Worm (Caenorhabditis elegans) whole organism, early embryonic: ENCODE data around the gene srh-100.

Experiments
- B0310.2 ChIP-seq: sonication (generic microtip); optimal IDR thresholded peaks from 2 replicates; lab custom pipeline; 2016; ENCODE audit warnings: mild to moderate bottlenecking, missing genetic modification characterization, missing compliant biosample characterization
- F13C5.2 ChIP-seq: sonication (generic microtip); optimal IDR thresholded peaks from 2 replicates; lab custom pipeline; 2017; ENCODE audit warnings: mild to moderate bottlenecking, missing genetic modification characterization, inconsistent platforms, missing compliant biosample characterization
- aly-1 ChIP-seq: sonication (generic microtip); optimal IDR thresholded peaks from 2 replicates; lab custom pipeline; 2016; ENCODE audit warnings: missing genetic modification characterization, missing compliant biosample characterization
- ama-1 ChIP-seq: fragments of 150-350 bp; optimal IDR thresholded peaks from 2 replicates; lab custom pipeline; 2014
- ceh-13 ChIP-seq: fragments of 200-800 bp; sonication (Bioruptor generic); optimal IDR thresholded peaks from 2 replicates; lab custom pipeline; 2018; ENCODE audit warnings: mild to moderate bottlenecking, missing genetic modification characterization, missing compliant biosample characterization
- ceh-36 ChIP-seq: sonication (generic microtip); optimal IDR thresholded peaks from 2 replicates; lab custom pipeline; 2016; ENCODE audit warnings: missing genetic modification characterization, inconsistent platforms, missing compliant biosample characterization
- ets-7 ChIP-seq: sonication (generic microtip); optimal IDR thresholded peaks from 2 replicates; lab custom pipeline; 2016; ENCODE audit warnings: missing genotype, missing genetic modification characterization, missing compliant biosample characterization
- flt-1 ChIP-seq: fragments of 200-800 bp; sonication (Bioruptor generic); IDR thresholded peaks from 2 replicates; pipeline ENCODE4 v1.3.6; 2022; ENCODE audit warnings: missing genetic modification characterization, missing compliant biosample characterization
- hmbx-1 ChIP-seq: sonication (generic microtip); optimal IDR thresholded peaks from 2 replicates; lab custom pipeline; 2016; ENCODE audit warnings: mild to moderate bottlenecking, missing genetic modification characterization, missing compliant biosample characterization
- hmg-4 ChIP-seq: fragments of 200-800 bp; sonication (Bioruptor generic); optimal IDR thresholded peaks from 2 replicates; lab custom pipeline; 2018; ENCODE audit warnings: mild to moderate bottlenecking, missing genetic modification characterization, missing compliant biosample characterization
- hnd-1 ChIP-seq: sonication (generic microtip); optimal IDR thresholded peaks from 2 replicates; lab custom pipeline; 2016; ENCODE audit warnings: missing genetic modification characterization, missing compliant biosample characterization
- pes-1 ChIP-seq: fragments of 200-800 bp; sonication (Bioruptor generic); IDR thresholded peaks from 2 replicates; pipeline ENCODE4 v1.3.6; 2022; ENCODE audit warnings: missing genetic modification reagents, missing genetic modification characterization, missing compliant biosample characterization
- scrt-1 ChIP-seq: fragments of 200-800 bp; sonication (Bioruptor generic); IDR thresholded peaks from 2 replicates; pipeline ENCODE4 v1.3.6; 2022; ENCODE audit warnings: missing genetic modification characterization, missing compliant biosample characterization
- sea-1 ChIP-seq: fragments of 200-800 bp; sonication (Bioruptor generic); conservative IDR thresholded peaks from 2 replicates; pipeline ENCODE4 v1.3.6; 2022; ENCODE audit warnings: missing genetic modification characterization, missing compliant biosample characterization
- tbx-11 ChIP-seq: fragments of 200-800 bp; sonication (Bioruptor generic); IDR thresholded peaks from 2 replicates; pipeline ENCODE4 v1.3.6; 2022; ENCODE audit warnings: missing genetic modification characterization, missing compliant biosample characterization
- tbx-37 ChIP-seq: fragments of 200-800 bp; sonication (Bioruptor generic); conservative IDR thresholded peaks from 2 replicates; pipeline ENCODE4 v1.3.6; 2022; ENCODE audit warnings: missing genetic modification reagents, missing genetic modification characterization, missing compliant biosample characterization
- tra-4 ChIP-seq: sonication (generic microtip); optimal IDR thresholded peaks from 2 replicates; lab custom pipeline; 2017; ENCODE audit warnings: missing genetic modification characterization, missing compliant biosample characterization

The srh-100 gene

DNA sequence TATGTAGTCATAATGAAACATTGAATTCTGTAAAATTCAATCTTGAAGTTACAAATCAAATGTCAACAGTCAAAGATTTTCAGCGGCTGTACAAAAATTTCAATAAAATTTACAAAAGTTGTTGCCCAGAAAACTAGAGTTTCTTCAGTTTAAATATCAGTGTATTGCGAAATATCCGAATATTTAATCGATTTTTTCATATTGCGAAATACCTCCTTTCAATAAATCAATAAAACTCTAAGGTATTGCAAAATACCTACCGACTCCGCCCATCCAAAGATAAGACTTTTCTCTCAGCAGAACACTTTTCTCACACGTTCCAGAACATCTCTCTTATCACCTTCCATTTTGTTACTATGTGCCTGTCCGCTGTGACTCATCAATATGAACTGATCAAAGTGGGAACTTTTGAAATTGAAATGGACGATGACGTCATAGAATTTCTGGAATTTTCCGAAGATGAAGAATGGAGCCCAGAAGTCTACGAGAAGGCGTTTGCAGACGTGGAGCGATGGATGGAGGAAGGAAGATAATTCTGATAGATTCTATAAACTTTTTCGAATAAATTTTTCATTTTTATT, 29.9 kb downstream of the srh-100 start:
- TF ChIP-seq F13C5.2 (tag; lab: Kevin White, UChicago) (no peak), ceh-13 (no peak)

DNA sequence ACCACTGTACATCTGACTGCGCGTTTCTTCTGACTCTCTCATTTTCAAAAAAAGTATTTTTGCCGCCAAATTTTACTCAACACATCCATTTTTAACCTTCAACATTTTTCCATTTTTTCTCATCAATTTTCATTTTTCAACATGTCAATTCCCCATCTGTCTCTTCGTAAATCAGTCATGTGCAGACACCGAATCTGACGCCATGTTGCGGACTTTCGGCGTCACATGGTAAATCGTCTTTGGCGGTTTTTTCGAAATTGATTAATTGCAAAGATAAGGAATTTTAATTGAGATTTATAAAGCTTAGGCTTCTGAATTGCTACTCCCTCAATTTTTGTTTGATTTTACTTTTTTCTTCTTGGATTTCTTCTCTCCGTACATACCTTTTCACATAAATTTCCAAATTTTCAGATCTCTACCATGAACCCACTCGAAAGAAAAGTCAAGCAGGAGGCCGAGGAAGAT, 31.7 kb downstream of the srh-100 start, which contains the start of gene F19B10.1:
Gene F19B10.1 (plus strand): TSS at position 415 of the 465 bp plus-strand sequence.
- TF ChIP-seq scrt-1 (GFP tag; lab: Robert Waterston, UW): no peak
- TF ChIP-seq ceh-36 (tag; lab: Kevin White, UChicago): no peak
- TF ChIP-seq B0310.2 (tag; lab: Kevin White, UChicago): no peak
- no peak for TF ChIP-seq aly-1 (tag; lab: Kevin White, UChicago)

DNA sequence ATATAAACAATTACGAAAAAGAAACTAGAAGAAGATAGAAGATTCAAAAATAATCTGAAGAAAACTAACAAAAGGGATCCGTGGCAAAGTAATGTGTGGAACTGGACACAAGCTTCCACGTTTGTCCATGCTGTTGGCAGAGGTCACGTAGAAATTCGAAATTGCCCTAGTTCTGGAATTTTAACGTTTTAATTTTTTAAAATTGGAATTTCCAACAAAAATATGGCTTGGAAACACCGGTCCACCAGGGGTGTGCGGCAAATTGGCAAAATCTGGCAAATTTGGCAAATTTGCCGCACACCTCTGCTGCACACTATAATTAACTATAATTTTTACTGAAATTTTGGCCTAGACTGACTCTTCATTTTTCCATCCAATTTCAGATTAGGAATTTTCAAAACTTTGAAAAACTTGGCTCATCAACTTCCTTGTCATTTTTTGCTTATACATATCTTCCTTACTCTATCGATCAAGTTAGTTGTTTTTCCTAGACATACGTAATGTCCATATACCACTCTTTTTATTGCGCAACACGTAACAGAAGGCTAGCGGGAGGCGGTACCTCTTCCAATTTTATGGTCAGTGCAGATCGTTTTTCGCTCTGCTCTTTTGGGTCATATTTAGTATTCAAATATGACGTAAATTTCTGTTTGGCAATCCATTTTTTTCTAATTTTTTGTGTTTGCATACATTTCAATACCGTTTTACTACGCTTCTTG, 33.0 kb downstream of the srh-100 start, which contains the start of gene F19B10.10:
Gene F19B10.10 (minus strand): TSS at position 51 of the 719 bp plus-strand sequence.
- TF ChIP-seq aly-1 (tag; lab: Kevin White, UChicago) (no peak), ets-7 (tag; lab: Kevin White, UChicago) (no peak), hmbx-1 (no peak)

DNA sequence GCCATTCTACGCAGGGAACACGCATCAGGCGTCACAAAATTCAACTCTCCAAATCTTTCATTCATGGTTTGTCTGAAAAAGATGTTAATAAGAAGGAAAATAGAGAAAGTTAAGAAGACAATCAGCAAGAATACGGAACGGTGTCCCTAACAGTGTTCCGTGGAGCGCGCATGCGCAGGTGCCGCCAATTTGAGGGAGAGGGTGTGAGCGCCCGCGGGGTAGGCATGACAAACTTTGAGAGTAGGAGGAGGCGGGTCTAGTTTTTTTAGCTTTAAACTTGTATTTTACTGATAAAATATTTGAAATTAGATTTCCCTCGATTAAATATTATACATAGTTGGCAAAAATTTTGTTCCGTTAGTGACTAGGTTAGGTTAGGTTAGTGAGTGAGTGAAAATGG, 34.1 kb downstream of the srh-100 start:
- TF ChIP-seq ets-7 (tag; lab: Kevin White, UChicago): no peak
- TF ChIP-seq ama-1 (lab: Kevin White, UChicago): no peak
- TF ChIP-seq F13C5.2 (tag; lab: Kevin White, UChicago): no peak
- no peak for TF ChIP-seq sea-1 (GFP tag; lab: Robert Waterston, UW)
- no peak for TF ChIP-seq pes-1
- TF ChIP-seq hmbx-1: no peak
- TF ChIP-seq tbx-11 (GFP tag; lab: Robert Waterston, UW): no peak
- no peak for TF ChIP-seq ceh-36 (tag; lab: Kevin White, UChicago)
- no peak for TF ChIP-seq tbx-37 (GFP tag; lab: Robert Waterston, UW)
- TF ChIP-seq ceh-13: no peak
- TF ChIP-seq B0310.2 (tag; lab: Kevin White, UChicago): no peak
- no peak for TF ChIP-seq tra-4 (tag; lab: Kevin White, UChicago)
- TF ChIP-seq hmg-4 (GFP tag; lab: Kevin White, UChicago): no peak
- no peak for TF ChIP-seq flt-1 (GFP tag; lab: Robert Waterston, UW)
- no peak for TF ChIP-seq aly-1 (tag; lab: Kevin White, UChicago)

DNA sequence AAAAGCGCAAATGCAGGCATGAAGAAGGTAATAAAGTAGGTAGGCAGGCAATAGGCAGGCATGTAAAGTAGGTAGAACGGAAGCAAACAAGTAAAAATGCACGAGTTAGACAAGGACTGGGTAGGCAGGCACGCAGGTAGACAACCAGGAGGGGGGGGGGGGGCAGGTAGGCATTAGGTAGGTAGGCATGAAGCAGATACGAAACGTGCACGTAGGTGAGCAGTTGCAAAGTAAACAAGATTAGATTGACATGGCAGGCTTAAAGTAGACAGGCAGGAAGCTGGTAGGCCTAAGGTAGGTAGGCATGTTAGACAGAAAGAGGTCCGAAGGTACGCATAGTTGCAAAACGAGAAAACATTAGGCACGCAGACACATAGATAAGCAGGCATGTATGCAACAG, 35.5 kb downstream of the srh-100 start:
- TF ChIP-seq scrt-1 (GFP tag; lab: Robert Waterston, UW) (no peak), tbx-37 (GFP tag; lab: Robert Waterston, UW) (no peak), hnd-1 (tag; lab: Kevin White, UChicago) (no peak), hmg-4 (GFP tag; lab: Kevin White, UChicago) (no peak), ama-1 (lab: Kevin White, UChicago) (no peak), B0310.2 (tag; lab: Kevin White, UChicago) (no peak), F13C5.2 (tag; lab: Kevin White, UChicago) (no peak), ets-7 (tag; lab: Kevin White, UChicago) (no peak)

DNA sequence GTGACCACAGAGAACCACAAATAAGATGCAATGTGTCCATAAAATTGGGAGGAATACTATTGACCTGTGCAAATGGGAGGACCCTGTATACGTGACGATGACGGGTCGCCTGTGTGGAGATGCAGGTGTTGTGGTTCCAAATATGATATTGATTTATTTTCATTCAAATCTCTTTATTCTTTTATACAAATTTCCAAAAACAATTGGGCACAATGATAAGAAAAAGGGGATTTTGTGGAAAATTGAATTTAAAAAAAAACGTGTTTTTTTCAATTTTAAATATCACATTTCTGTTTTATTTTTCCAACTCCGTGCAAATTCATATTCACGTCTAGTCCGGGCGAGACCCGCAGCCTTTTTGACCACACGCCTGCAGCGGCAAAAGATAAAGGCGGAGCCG, 39.3 kb downstream of the srh-100 start, which contains the start of gene F19B10.2:
Gene F19B10.2 (plus strand): TSS at position 301 of the 400 bp plus-strand sequence.
- TF ChIP-seq tra-4 (tag; lab: Kevin White, UChicago) (no peak), ceh-36 (tag; lab: Kevin White, UChicago) (no peak), ama-1 (lab: Kevin White, UChicago) (no peak), hnd-1 (tag; lab: Kevin White, UChicago) (no peak), flt-1 (GFP tag; lab: Robert Waterston, UW) (no peak), hmbx-1 (no peak), B0310.2 (tag; lab: Kevin White, UChicago) (no peak), tbx-37 (GFP tag; lab: Robert Waterston, UW) (no peak), tbx-11 (GFP tag; lab: Robert Waterston, UW) (no peak), hmg-4 (GFP tag; lab: Kevin White, UChicago) (no peak), ets-7 (tag; lab: Kevin White, UChicago) (no peak), aly-1 (tag; lab: Kevin White, UChicago) (no peak), F13C5.2 (tag; lab: Kevin White, UChicago) (no peak), sea-1 (GFP tag; lab: Robert Waterston, UW) (no peak), ceh-13 (no peak), scrt-1 (GFP tag; lab: Robert Waterston, UW) (no peak), pes-1 (no peak)

DNA sequence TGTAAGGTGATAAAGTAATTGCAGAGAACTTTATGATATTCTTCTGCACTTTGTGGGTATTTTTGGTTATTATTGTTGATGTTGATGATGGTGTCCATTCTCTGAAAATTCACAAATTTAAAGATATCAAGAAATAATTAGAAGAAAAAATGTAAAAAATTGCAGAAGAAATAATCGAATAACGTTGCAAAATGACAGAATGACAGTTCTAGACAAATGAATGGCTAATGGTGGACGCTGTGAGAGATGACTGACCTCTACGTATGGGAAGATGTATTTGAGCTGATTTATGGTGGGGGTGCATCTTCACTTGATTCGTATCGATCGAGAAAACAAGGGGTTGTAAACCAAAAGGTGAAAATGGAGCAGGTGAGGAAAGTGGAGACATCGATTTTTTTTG, 41.0 kb downstream of the srh-100 start, which contains the start of gene sea-1:
Gene sea-1 (minus strand): TSS at position 101 of the 400 bp plus-strand sequence.
- TF ChIP-seq aly-1 (tag; lab: Kevin White, UChicago): no peak
- no peak for TF ChIP-seq scrt-1 (GFP tag; lab: Robert Waterston, UW)
- no peak for TF ChIP-seq ceh-36 (tag; lab: Kevin White, UChicago)
- no peak for TF ChIP-seq ama-1 (lab: Kevin White, UChicago)
- no peak for TF ChIP-seq tra-4 (tag; lab: Kevin White, UChicago)
- TF ChIP-seq B0310.2 (tag; lab: Kevin White, UChicago): no peak
- TF ChIP-seq hmbx-1: no peak
- no peak for TF ChIP-seq ets-7 (tag; lab: Kevin White, UChicago)
- TF ChIP-seq tbx-37 (GFP tag; lab: Robert Waterston, UW): no peak
- TF ChIP-seq hmg-4 (GFP tag; lab: Kevin White, UChicago): no peak
- no peak for TF ChIP-seq ceh-13
